Fruit fly (Drosophila melanogaster) whole organism, wandering third instar larva: ENCODE data around the gene SMC5.
A peak's percentile ranks its signal among the peaks of the same experiment; 100 is the strongest.

Experiments used
- Abd-B ChIP-seq: fragments of >200 bp; optimal IDR thresholded peaks from 2 replicates; lab custom pipeline; 2017; ENCODE audit warnings: missing biosample characterization, missing genetic modification characterization
- CG9705 ChIP-seq: fragments of 200-800 bp; sonication (Bioruptor generic); optimal IDR thresholded peaks from 2 replicates; lab custom pipeline; 2018; ENCODE audit warnings: missing biosample characterization, mild to moderate bottlenecking, missing genetic modification characterization
- CrebA ChIP-seq: fragments of 200-800 bp; sonication (Bioruptor generic); optimal IDR thresholded peaks from 2 replicates; lab custom pipeline; 2016; ENCODE audit warnings: missing biosample characterization, mild to moderate bottlenecking, missing genetic modification characterization, borderline replicate concordance
- Dfd ChIP-seq: fragments of >200 bp; optimal IDR thresholded peaks from 2 replicates; lab custom pipeline; 2017; ENCODE audit warnings: missing biosample characterization, missing genetic modification characterization
- Dif ChIP-seq: fragments of 200-275, 200-300 bp; sonication (Bioruptor generic); optimal IDR thresholded peaks from 2 replicates; lab custom pipeline; 2018; ENCODE audit warnings: missing biosample characterization, missing genetic modification characterization; ENCODE audit not compliant: partially characterized antibody
- HLH106 ChIP-seq: fragments of 200-800 bp; optimal IDR thresholded peaks from 3 replicates; lab custom pipeline; 2019; ENCODE audit warnings: missing biosample characterization, mild to moderate bottlenecking, missing genetic modification characterization, moderate library complexity
- Hnf4 ChIP-seq: fragments of 200-800 bp; sonication (Bioruptor generic); optimal IDR thresholded peaks from 2 replicates; lab custom pipeline; 2016; ENCODE audit warnings: missing biosample characterization, mild to moderate bottlenecking, missing genetic modification characterization
- Hr83 ChIP-seq: fragments of 200-300 bp; sonication (Bioruptor generic); optimal IDR thresholded peaks from 2 replicates; lab custom pipeline; 2016; ENCODE audit warnings: missing biosample characterization, mild to moderate bottlenecking, missing genetic modification characterization, moderate library complexity; ENCODE audit not compliant: poor library complexity, severe bottlenecking
- Jra ChIP-seq: sonication (Bioruptor generic); optimal IDR thresholded peaks from 2 replicates; lab custom pipeline; 2016; ENCODE audit warnings: missing biosample characterization, missing genetic modification characterization
- Mio ChIP-seq: sonication (Bioruptor generic); optimal IDR thresholded peaks from 2 replicates; lab custom pipeline; 2016; ENCODE audit warnings: missing biosample characterization, missing genetic modification characterization
- Myc ChIP-seq: fragments of >200 bp; optimal IDR thresholded peaks from 2 replicates; lab custom pipeline; 2017
- N ChIP-seq: fragments of >200 bp; optimal IDR thresholded peaks from 2 replicates; lab custom pipeline; 2018; ENCODE audit warnings: missing biosample characterization, missing external identifiers, missing genetic modification characterization
- OdsH ChIP-seq: fragments of 200-800 bp; sonication (Bioruptor generic); optimal IDR thresholded peaks from 2 replicates; lab custom pipeline; 2016; ENCODE audit warnings: missing biosample characterization, mild to moderate bottlenecking, missing genetic modification characterization
- Rel ChIP-seq, 2 experiments: fragments of 200-800 bp; sonication (Bioruptor generic) in 1 of 2; optimal IDR thresholded peaks; 2 replicates in 1 of 2; 3 replicates in 1 of 2; lab custom pipeline; 2016 to 2019; ENCODE audit warnings: mild to moderate bottlenecking in 2 of 2, missing biosample characterization in 2 of 2, missing genetic modification characterization in 2 of 2, moderate library complexity in 1 of 2
- Sp1 ChIP-seq: fragments of 200-800 bp; sonication (Bioruptor generic); optimal IDR thresholded peaks from 3 replicates; lab custom pipeline; 2019; ENCODE audit warnings: missing biosample characterization, mild to moderate bottlenecking, missing genetic modification characterization, moderate library complexity
- Vsx2 ChIP-seq: fragments of 200-300, 225-300 bp; sonication (Bioruptor generic); optimal IDR thresholded peaks from 2 replicates; lab custom pipeline; 2018; ENCODE audit warnings: missing biosample characterization, missing genetic modification characterization; ENCODE audit not compliant: partially characterized antibody
- br ChIP-seq: fragments of 200-800 bp; sonication (Bioruptor generic); optimal IDR thresholded peaks from 2 replicates; lab custom pipeline; 2016; ENCODE audit warnings: missing biosample characterization, missing genetic modification characterization
- brk ChIP-seq: fragments of 200-800 bp; sonication (Bioruptor generic); optimal IDR thresholded peaks from 2 replicates; lab custom pipeline; 2016; ENCODE audit warnings: missing biosample characterization, mild to moderate bottlenecking, missing genetic modification characterization
- dl ChIP-seq, 2 experiments: fragments of 175-275, 200-275 bp in 1 of 2; fragments of 200-275 bp in 1 of 2; sonication (Bioruptor generic); optimal IDR thresholded peaks; lab custom pipeline; 2018; ENCODE audit warnings: mild to moderate bottlenecking in 2 of 2, missing biosample characterization in 2 of 2, missing genetic modification characterization in 2 of 2, moderate library complexity in 2 of 2; ENCODE audit not compliant: partially characterized antibody in 2 of 2, insufficient read depth in 1 of 2
- dsf ChIP-seq: sonication (Bioruptor generic); optimal IDR thresholded peaks from 2 replicates; lab custom pipeline; 2016; ENCODE audit warnings: missing biosample characterization, missing genetic modification characterization, borderline replicate concordance
- ey ChIP-seq: fragments of 200-800 bp; sonication (Bioruptor generic); optimal IDR thresholded peaks from 2 replicates; lab custom pipeline; 2016; ENCODE audit warnings: missing biosample characterization, missing genetic modification characterization
- foxo ChIP-seq, 2 experiments: fragments of 200-800 bp; sonication (Bioruptor generic); optimal IDR thresholded peaks; 2 replicates in 1 of 2; 3 replicates in 1 of 2; lab custom pipeline; 2016 to 2017; ENCODE audit warnings: missing biosample characterization in 2 of 2, missing genetic modification characterization in 2 of 2
- fru ChIP-seq: fragments of 200-800 bp; sonication (Bioruptor generic); optimal IDR thresholded peaks from 3 replicates; lab custom pipeline; 2016; ENCODE audit warnings: missing biosample characterization, mild to moderate bottlenecking, missing genetic modification characterization
- h ChIP-seq: fragments of 200-800 bp; sonication (Bioruptor generic); optimal IDR thresholded peaks from 3 replicates; lab custom pipeline; 2016; ENCODE audit warnings: missing biosample characterization, mild to moderate bottlenecking, missing genetic modification characterization
- jim ChIP-seq: fragments of 175-275, 200-325 bp; sonication (Bioruptor generic); optimal IDR thresholded peaks from 2 replicates; lab custom pipeline; 2016; ENCODE audit warnings: missing biosample characterization, mild to moderate bottlenecking, missing genetic modification characterization
- lola ChIP-seq: fragments of >200 bp; optimal IDR thresholded peaks from 2 replicates; lab custom pipeline; 2017; ENCODE audit warnings: missing biosample characterization, missing genetic modification characterization
- psq ChIP-seq: fragments of 200-800 bp; sonication (Bioruptor generic); optimal IDR thresholded peaks from 3 replicates; lab custom pipeline; 2017; ENCODE audit warnings: missing biosample characterization, mild to moderate bottlenecking, missing genetic modification characterization, moderate library complexity
- rgr ChIP-seq: fragments of 200-800 bp; sonication (Bioruptor generic); optimal IDR thresholded peaks from 3 replicates; lab custom pipeline; 2016; ENCODE audit warnings: missing biosample characterization, mild to moderate bottlenecking, missing genetic modification characterization
- sv ChIP-seq: fragments of 200-800 bp; sonication (Bioruptor generic); optimal IDR thresholded peaks from 3 replicates; lab custom pipeline; 2016; ENCODE audit warnings: missing biosample characterization, missing genetic modification characterization
- tai ChIP-seq: sonication (Bioruptor generic); optimal IDR thresholded peaks from 2 replicates; lab custom pipeline; 2016; ENCODE audit warnings: missing biosample characterization, missing genetic modification characterization
- usp ChIP-seq: fragments of >200 bp; optimal IDR thresholded peaks from 2 replicates; lab custom pipeline; 2017; ENCODE audit warnings: missing biosample characterization, missing genetic modification characterization
- woc ChIP-seq: sonication (Bioruptor generic); optimal IDR thresholded peaks from 2 replicates; lab custom pipeline; 2016; ENCODE audit warnings: missing biosample characterization, mild to moderate bottlenecking, missing genetic modification characterization

SMC5 gene

DNA sequence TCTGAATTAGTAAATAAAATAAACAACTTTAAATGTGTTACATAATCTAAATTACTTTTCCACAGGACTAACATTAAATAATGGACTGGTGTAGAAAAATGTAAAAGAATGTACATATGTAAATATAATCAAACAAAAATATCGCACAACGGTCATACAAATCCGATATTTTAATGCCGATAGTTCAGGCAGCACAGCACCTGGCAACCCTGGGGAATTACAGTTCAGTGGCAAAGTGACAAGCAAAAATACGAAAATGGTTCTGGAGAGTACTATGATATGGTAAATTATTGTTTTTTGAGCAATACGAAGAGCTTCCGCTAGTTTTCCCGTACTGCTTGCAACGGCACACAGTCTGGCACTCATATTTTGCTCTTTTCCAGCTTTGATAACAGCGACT is 32.1 kb upstream of the SMC5 start, which contains the start of gene Rpn10 (continued):
- TF ChIP-seq psq (GFP tag; lab: Kevin White, UChicago) (no peak), Hnf4 (GFP tag; lab: Kevin White, UChicago) (peak; percentile 57), rgr (no peak), dsf (GFP tag; lab: Kevin White, UChicago) (no peak), brk (no peak), Rel (GFP tag; optimal IDR thresholded peaks at IDR 0.05; lab: Kevin White, UChicago) (no peak), Rel (tag; optimal IDR thresholded peaks at IDR 0.05; lab: Kevin White, UChicago) (peak; percentile 73), Hr83 (peak; percentile 61), Myc (no peak), sv (GFP tag; lab: Kevin White, UChicago) (no peak), CG9705 (GFP tag; lab: Kevin White, UChicago) (no peak), br (no peak), Mio (GFP tag; lab: Kevin White, UChicago) (no peak), h (no peak), foxo (GFP tag; optimal IDR thresholded peaks at IDR 0.05; lab: Kevin White, UChicago) (no peak), Abd-B (GFP tag; lab: Kevin White, UChicago) (no peak), OdsH (GFP tag; lab: Kevin White, UChicago) (no peak)

dm6 chr3L:21538893-21539244 is 30.1 kb upstream of the SMC5 start:
- TF ChIP-seq N (GFP tag; lab: Kevin White, UChicago) (no peak), psq (GFP tag; lab: Kevin White, UChicago) (no peak), lola (GFP tag; lab: Kevin White, UChicago) (no peak), woc (GFP tag; lab: Kevin White, UChicago) (no peak)

dm6 chr3L:21539245-21540196 is 29.5 kb upstream of the SMC5 start, which contains the start of the genes COX8 and VhaM9.7-b:
Gene COX8 (minus strand): TSS chr3L:21539447.
Gene VhaM9.7-b (plus strand): TSS chr3L:21539862.
- TF ChIP-seq dsf (GFP tag; lab: Kevin White, UChicago): peak; percentile 69
- TF ChIP-seq usp (GFP tag; lab: Kevin White, UChicago): no peak
- TF ChIP-seq br: no peak
- no peak for TF ChIP-seq h
- peak; percentile 71 for TF ChIP-seq brk
- TF ChIP-seq Dif (GFP tag; lab: Kevin White, UChicago): no peak
- TF ChIP-seq dl (GFP tag; optimal IDR thresholded peaks at IDR 0.05; lab: Kevin White, UChicago; ENCODE audit: insufficient read depth in 1 of 2, partially characterized antibody in 2 of 2): no peak
- no peak for TF ChIP-seq CrebA
- TF ChIP-seq lola (GFP tag; lab: Kevin White, UChicago): no peak
- no peak for TF ChIP-seq foxo (GFP tag; optimal IDR thresholded peaks at IDR 0.05; lab: Kevin White, UChicago)
- TF ChIP-seq fru (GFP tag; lab: Kevin White, UChicago): no peak
- TF ChIP-seq Myc: peak; percentile 11
- TF ChIP-seq rgr: no peak
- peak; percentile 56 for TF ChIP-seq Hnf4 (GFP tag; lab: Kevin White, UChicago)
- no peak for TF ChIP-seq jim
- peak; percentile 86 for TF ChIP-seq woc (GFP tag; lab: Kevin White, UChicago)
- TF ChIP-seq ey (GFP tag; lab: Kevin White, UChicago): peak; percentile 48
- no peak for TF ChIP-seq HLH106 (tag; lab: Kevin White, UChicago)
- no peak for TF ChIP-seq Vsx2 (GFP tag; lab: Kevin White, UChicago)
- TF ChIP-seq psq (GFP tag; lab: Kevin White, UChicago): peak; percentile 17
- no peak for TF ChIP-seq Jra (GFP tag; lab: Kevin White, UChicago)
- no peak for TF ChIP-seq N (GFP tag; lab: Kevin White, UChicago)
- no peak for TF ChIP-seq Dfd
- TF ChIP-seq tai: no peak
- peak; percentile 63 for TF ChIP-seq CG9705 (GFP tag; lab: Kevin White, UChicago)
- TF ChIP-seq sv (GFP tag; lab: Kevin White, UChicago): peak; percentile 36
- no peak for TF ChIP-seq Sp1 (GFP tag; lab: Kevin White, UChicago)
- TF ChIP-seq Hr83: peak; percentile 83
- TF ChIP-seq Rel (GFP tag; optimal IDR thresholded peaks at IDR 0.05; lab: Kevin White, UChicago): no peak
- TF ChIP-seq Rel (tag; optimal IDR thresholded peaks at IDR 0.05; lab: Kevin White, UChicago): peak; percentile 86
